Worm (Caenorhabditis elegans) whole organism, L4 larva: ENCODE measurements around the gene C06G4.6.

Experiments used
- D1046.2 ChIP-seq: fragments of 200-800 bp; sonication (Bioruptor generic); IDR thresholded peaks from 2 replicates; pipeline ENCODE4 v1.3.6; 2022; ENCODE audit warnings: missing genetic modification characterization, missing compliant biosample characterization
- F10B5.3 ChIP-seq: sonication (generic microtip); optimal IDR thresholded peaks from 2 replicates; lab custom pipeline; 2016; ENCODE audit warnings: mild to moderate bottlenecking, missing genetic modification characterization, missing compliant biosample characterization
- F26F4.8 ChIP-seq: fragments of 200-800 bp; sonication (Bioruptor generic); conservative IDR thresholded peaks from 2 replicates; pipeline ENCODE4 v1.3.6; 2022; ENCODE audit warnings: missing genetic modification characterization, missing compliant biosample characterization
- R02D3.7 ChIP-seq: fragments of 150-350 bp; sonication (generic microtip); optimal IDR thresholded peaks from 3 replicates; lab custom pipeline; 2014; ENCODE audit warnings: missing biosample characterization, missing genetic modification characterization
- T26A8.4 ChIP-seq: fragments of 200-800 bp; sonication (Bioruptor generic); IDR thresholded peaks from 2 replicates; pipeline ENCODE4 v1.3.6; 2022; ENCODE audit warnings: missing genetic modification characterization, missing compliant biosample characterization
- Y5F2A.4 ChIP-seq: fragments of 200-800 bp; sonication (Bioruptor generic); optimal IDR thresholded peaks from 2 replicates; lab custom pipeline; 2018; ENCODE audit warnings: mild to moderate bottlenecking, missing genetic modification characterization, missing compliant biosample characterization
- ceh-44 ChIP-seq: fragments of 200-800 bp; sonication (Bioruptor generic); IDR thresholded peaks from 2 replicates; pipeline ENCODE4 v1.3.6; 2022; ENCODE audit warnings: missing genetic modification reagents, missing genetic modification characterization, missing compliant biosample characterization
- ces-1 ChIP-seq: fragments of 150-350 bp; sonication (generic microtip); optimal IDR thresholded peaks from 4 replicates; lab custom pipeline; 2014; ENCODE audit warnings: missing biosample characterization, missing genetic modification reagents, missing genetic modification characterization
- dpl-1 ChIP-seq: fragments of 150-350 bp; optimal IDR thresholded peaks from 2 replicates; lab custom pipeline; 2014; ENCODE audit warnings: missing biosample characterization, missing genetic modification reagents, missing genetic modification characterization
- dve-1 ChIP-seq: sonication (generic microtip); optimal IDR thresholded peaks from 2 replicates; lab custom pipeline; 2017; ENCODE audit warnings: antibody characterized with exemption, mild to moderate bottlenecking, missing genetic modification characterization, missing compliant biosample characterization; ENCODE audit not compliant: insufficient read depth
- hif-1 ChIP-seq, 2 experiments: sonication (generic microtip); optimal IDR thresholded peaks; 2 replicates each; lab custom pipeline; 2016 to 2017; ENCODE audit warnings: missing compliant biosample characterization in 2 of 2, missing genetic modification characterization in 2 of 2, missing genetic modification reagents in 2 of 2, missing genotype in 2 of 2, mild to moderate bottlenecking in 1 of 2
- hlh-30 ChIP-seq: sonication (generic microtip); optimal IDR thresholded peaks from 2 replicates; lab custom pipeline; 2017; ENCODE audit warnings: antibody characterized with exemption, mild to moderate bottlenecking, missing genetic modification characterization, missing compliant biosample characterization; ENCODE audit not compliant: insufficient read depth
- hmg-1.1 ChIP-seq: fragments of 200-800 bp; sonication (Bioruptor generic); IDR thresholded peaks from 2 replicates; pipeline ENCODE4 v1.3.6; 2022; ENCODE audit warnings: missing genetic modification reagents, missing genetic modification characterization, missing compliant biosample characterization
- lin-29 ChIP-seq: fragments of 200-800 bp; sonication (Bioruptor generic); IDR thresholded peaks from 2 replicates; pipeline ENCODE4 v1.3.6; 2022; ENCODE audit warnings: missing genetic modification reagents, missing genetic modification characterization, missing compliant biosample characterization
- lir-3 ChIP-seq: sonication (generic microtip); optimal IDR thresholded peaks from 2 replicates; lab custom pipeline; 2016; ENCODE audit warnings: mild to moderate bottlenecking, missing genetic modification characterization, missing compliant biosample characterization
- lsy-2 ChIP-seq, 2 experiments: fragments of 150-350 bp in 1 of 2; sonication (generic microtip) in 1 of 2; optimal IDR thresholded peaks; 2 replicates each; lab custom pipeline; 2014 to 2017; ENCODE audit warnings: missing biosample characterization in 2 of 2, missing genetic modification characterization in 2 of 2
- madf-9 ChIP-seq: fragments of 200-800 bp; sonication (Bioruptor generic); conservative IDR thresholded peaks from 2 replicates; pipeline ENCODE4 v1.3.6; 2022; ENCODE audit warnings: missing genetic modification reagents, missing genetic modification characterization, missing compliant biosample characterization
- mdl-1 ChIP-seq, 2 experiments: fragments of 150-350 bp in 1 of 2; sonication (generic microtip) in 1 of 2; optimal IDR thresholded peaks; 2 replicates each; lab custom pipeline; 2014 to 2017; ENCODE audit warnings: missing biosample characterization in 2 of 2, missing genetic modification characterization in 2 of 2
- nhr-111 ChIP-seq: fragments of 200-800 bp; sonication (Bioruptor generic); optimal IDR thresholded peaks from 2 replicates; lab custom pipeline; 2018; ENCODE audit warnings: mild to moderate bottlenecking, missing genetic modification characterization, missing compliant biosample characterization
- nhr-28 ChIP-seq: fragments of 150-350 bp; optimal IDR thresholded peaks from 2 replicates; lab custom pipeline; 2014; ENCODE audit warnings: missing biosample characterization, missing genetic modification characterization
- nhr-42 ChIP-seq: fragments of 200-800 bp; sonication (Bioruptor generic); IDR thresholded peaks from 2 replicates; pipeline ENCODE4 v1.3.6; 2022; ENCODE audit warnings: missing genetic modification characterization, missing compliant biosample characterization
- nhr-48 ChIP-seq: sonication (generic microtip); optimal IDR thresholded peaks from 2 replicates; lab custom pipeline; 2016; ENCODE audit warnings: mild to moderate bottlenecking, missing genetic modification characterization, missing compliant biosample characterization
- nhr-6 ChIP-seq: fragments of 150-350 bp; optimal IDR thresholded peaks from 2 replicates; lab custom pipeline; 2014; ENCODE audit warnings: missing biosample characterization, missing genetic modification characterization
- pha-4 ChIP-seq, 2 experiments: fragments of 150-350 bp in 1 of 2; fragments of 200-800 bp in 1 of 2; sonication (Bioruptor generic) in 1 of 2; IDR thresholded peaks in 1 of 2; optimal IDR thresholded peaks in 1 of 2; 2 replicates each; pipeline versions ENCODE4 v1.3.6 to Lab custom; 2014 to 2022; ENCODE audit warnings: missing genetic modification characterization in 2 of 2, missing genetic modification reagents in 2 of 2, missing biosample characterization in 1 of 2, missing compliant biosample characterization in 1 of 2
- php-3 ChIP-seq: fragments of 200-800 bp; sonication (Bioruptor generic); IDR thresholded peaks from 2 replicates; pipeline ENCODE4 v1.3.6; 2022; ENCODE audit warnings: missing genetic modification reagents, missing genetic modification characterization, missing compliant biosample characterization
- rbr-2 ChIP-seq: sonication (generic microtip); optimal IDR thresholded peaks from 2 replicates; lab custom pipeline; 2016; ENCODE audit warnings: missing genotype, missing genetic modification characterization, missing compliant biosample characterization
- set-16 ChIP-seq: fragments of 200-800 bp; sonication (Bioruptor generic); IDR thresholded peaks from 2 replicates; pipeline ENCODE4 v1.3.6; 2022; ENCODE audit warnings: missing genetic modification reagents, missing genetic modification characterization, missing compliant biosample characterization
- snpc-1.2 ChIP-seq: fragments of 200-800 bp; sonication (Bioruptor generic); IDR thresholded peaks from 2 replicates; pipeline ENCODE4 v1.3.6; 2022; ENCODE audit warnings: missing genetic modification reagents, missing genetic modification characterization, missing compliant biosample characterization
- snpc-4 ChIP-seq: fragments of 150-350 bp; optimal IDR thresholded peaks from 2 replicates; lab custom pipeline; 2014; ENCODE audit warnings: missing biosample characterization, missing genetic modification characterization
- spr-1 ChIP-seq: sonication (generic microtip); optimal IDR thresholded peaks from 2 replicates; lab custom pipeline; 2016; ENCODE audit warnings: mild to moderate bottlenecking, missing genetic modification characterization, missing compliant biosample characterization
- tag-97 ChIP-seq: fragments of 200-800 bp; sonication (Bioruptor generic); IDR thresholded peaks from 2 replicates; pipeline ENCODE4 v1.3.6; 2022; ENCODE audit warnings: missing genetic modification characterization, missing compliant biosample characterization
- zip-11 ChIP-seq: fragments of 200-800 bp; sonication (Bioruptor generic); IDR thresholded peaks from 2 replicates; pipeline ENCODE4 v1.3.6; 2022; ENCODE audit warnings: missing genetic modification characterization, missing compliant biosample characterization
- ztf-7 ChIP-seq: fragments of 150-350 bp; optimal IDR thresholded peaks from 2 replicates; lab custom pipeline; 2014; ENCODE audit warnings: missing biosample characterization, missing genetic modification characterization

The C06G4.6 gene

ce11 chrIII:8033534-8033933 is 29.3 kb downstream of the C06G4.6 start, which contains the start of gene F44B9.10:
Gene F44B9.10 (minus strand): TSS chrIII:8033634.
- no peak for TF ChIP-seq lsy-2 (tag; optimal IDR thresholded peaks at IDR 0.05; lab: Kevin White, UChicago)
- TF ChIP-seq Y5F2A.4 (GFP tag; lab: Kevin White, UChicago) = no peak
- no peak for TF ChIP-seq pha-4 (GFP tag; IDR thresholded peaks at IDR 0.05; lab: Robert Waterston, UW)
- no peak for TF ChIP-seq pha-4 (tag; optimal IDR thresholded peaks at IDR 0.05; lab: Kevin White, UChicago)
- no peak for TF ChIP-seq mdl-1 (tag; optimal IDR thresholded peaks at IDR 0.05; lab: Kevin White, UChicago)
- no peak for TF ChIP-seq F26F4.8 (GFP tag; lab: Robert Waterston, UW)
- TF ChIP-seq R02D3.7 = no peak
- no peak for TF ChIP-seq rbr-2 (tag; lab: Kevin White, UChicago)
- TF ChIP-seq F10B5.3 = no peak
- no peak for TF ChIP-seq hif-1 (tag; optimal IDR thresholded peaks at IDR 0.05; lab: Kevin White, UChicago)
- TF ChIP-seq snpc-4 (tag; lab: Kevin White, UChicago) = no peak
- TF ChIP-seq php-3 (GFP tag; lab: Robert Waterston, UW) = no peak
- TF ChIP-seq nhr-48 = no peak
- TF ChIP-seq nhr-6 (tag; lab: Kevin White, UChicago) = no peak
- TF ChIP-seq madf-9 = no peak

ce11 chrIII:8036050-8036449 is 31.9 kb downstream of the C06G4.6 start:
- TF ChIP-seq ceh-44 (GFP tag; lab: Robert Waterston, UW) = no peak
- TF ChIP-seq Y5F2A.4 (GFP tag; lab: Kevin White, UChicago) = no peak
- no peak for TF ChIP-seq T26A8.4 (GFP tag; lab: Robert Waterston, UW)
- TF ChIP-seq set-16 = no peak
- TF ChIP-seq ztf-7 (tag; lab: Kevin White, UChicago) = no peak
- no peak for TF ChIP-seq nhr-111 (GFP tag; lab: Kevin White, UChicago)
- TF ChIP-seq ces-1 (GFP tag; lab: Kevin White, UChicago) = no peak
- no peak for TF ChIP-seq lin-29
- no peak for TF ChIP-seq tag-97 (GFP tag; lab: Robert Waterston, UW)

ce11 chrIII:8036497-8036896 is 32.3 kb downstream of the C06G4.6 start:
- peak; percentile 1 for TF ChIP-seq nhr-28
- no peak for TF ChIP-seq zip-11 (GFP tag; lab: Robert Waterston, UW)
- no peak for TF ChIP-seq snpc-1.2 (GFP tag; lab: Robert Waterston, UW)

- no peak for TF ChIP-seq dpl-1
- TF ChIP-seq snpc-4 (tag; lab: Kevin White, UChicago) = no peak
- no peak for TF ChIP-seq D1046.2
- TF ChIP-seq rbr-2 (tag; lab: Kevin White, UChicago) = no peak
- TF ChIP-seq, all 104 proteins: peak for 0
Measured at ce11 chrIII:8037941-8038340, 33.8 kb downstream of the C06G4.6 start, which contains the start of gene dpf-6. Gene dpf-6 (plus strand): TSS chrIII:8038241.

ce11 chrIII:8042775-8043174 is 38.6 kb downstream of the C06G4.6 start, which contains the start of gene K12H4.6:
Gene K12H4.6 (minus strand): TSS chrIII:8042875.
- TF ChIP-seq lsy-2 (tag; optimal IDR thresholded peaks at IDR 0.05; lab: Kevin White, UChicago) = no peak
- no peak for TF ChIP-seq T26A8.4 (GFP tag; lab: Robert Waterston, UW)
- no peak for TF ChIP-seq hmg-1.1 (GFP tag; lab: Robert Waterston, UW)
- no peak for TF ChIP-seq dve-1 (tag; lab: Kevin White, UChicago)
- TF ChIP-seq spr-1 (tag; lab: Kevin White, UChicago) = no peak
- no peak for TF ChIP-seq nhr-42 (GFP tag; lab: Robert Waterston, UW)
- TF ChIP-seq hlh-30 (tag; lab: Kevin White, UChicago) = no peak
- no peak for TF ChIP-seq lir-3
- no peak for TF ChIP-seq dpl-1
